Worm (Caenorhabditis elegans): ENCODE data around the gene gcsh-1.

Gene gcsh-1

DNA sequence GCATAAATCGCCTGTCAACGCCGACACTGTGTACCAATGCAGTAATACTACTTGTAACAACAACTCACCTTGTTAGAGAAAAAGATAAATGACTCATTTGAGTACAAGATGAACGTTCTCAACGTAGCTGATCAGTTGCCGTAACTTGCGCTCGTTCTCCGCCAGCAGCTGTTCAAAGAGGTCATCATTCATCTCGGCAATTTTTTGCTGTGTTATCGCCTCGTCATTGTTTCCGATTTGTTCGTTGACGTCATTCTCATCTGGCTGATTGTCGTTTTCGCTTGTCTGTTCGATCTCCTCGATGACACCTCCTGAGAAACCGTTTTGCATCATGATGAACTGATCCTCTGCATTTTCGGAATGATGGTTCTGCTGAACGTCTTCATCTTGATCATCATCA, 11.6 kb downstream of the gcsh-1 start:
- no peak for TF ChIP-seq M03D4.4 (tag; optimal IDR thresholded peaks at IDR 0.05)
- TF ChIP-seq sem-2 (GFP tag; optimal IDR thresholded peaks at IDR 0.05), result no peak
- no peak for TF ChIP-seq zip-8 (tag; optimal IDR thresholded peaks at IDR 0.05)
- TF ChIP-seq nhr-2 (tag; optimal IDR thresholded peaks at IDR 0.05), result peak; percentile 46
- TF ChIP-seq lin-13 (tag; optimal IDR thresholded peaks at IDR 0.05), result peak; percentile 17
- TF ChIP-seq cnd-1 (tag; optimal IDR thresholded peaks at IDR 0.05), result no peak
- peak; percentile 90 for TF ChIP-seq unc-62 (GFP tag; optimal IDR thresholded peaks at IDR 0.05)
- no peak for TF ChIP-seq blmp-1 (tag; optimal IDR thresholded peaks at IDR 0.05)
- TF ChIP-seq hlh-1 (tag; optimal IDR thresholded peaks at IDR 0.05), result peak; percentile 96

DNA sequence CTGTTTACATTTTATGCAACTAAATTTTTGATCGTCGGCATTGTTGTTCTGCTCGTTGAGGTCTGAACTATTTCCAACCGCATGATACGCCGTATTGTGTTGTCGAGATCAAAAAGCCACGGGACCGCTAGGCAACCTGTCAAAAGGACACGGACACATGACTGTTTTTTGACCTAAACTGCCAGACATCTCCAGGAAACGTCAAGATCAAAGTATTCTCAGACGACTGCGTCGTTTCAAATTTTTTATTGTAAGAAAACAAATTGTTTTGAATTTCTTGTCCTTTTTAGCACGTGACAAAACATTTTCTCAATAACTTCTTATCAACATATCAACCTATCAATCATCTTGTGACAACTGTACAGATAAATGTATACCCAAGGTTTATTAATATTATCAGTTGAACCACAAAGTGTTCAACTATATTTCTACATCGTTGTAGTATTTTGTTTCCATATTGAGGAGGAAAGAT, 12.7 kb downstream of the gcsh-1 start:
- no peak for TF ChIP-seq mab-5 (tag; optimal IDR thresholded peaks at IDR 0.05)
- peak; percentile 48 for TF ChIP-seq unc-62 (GFP tag; optimal IDR thresholded peaks at IDR 0.05)

DNA sequence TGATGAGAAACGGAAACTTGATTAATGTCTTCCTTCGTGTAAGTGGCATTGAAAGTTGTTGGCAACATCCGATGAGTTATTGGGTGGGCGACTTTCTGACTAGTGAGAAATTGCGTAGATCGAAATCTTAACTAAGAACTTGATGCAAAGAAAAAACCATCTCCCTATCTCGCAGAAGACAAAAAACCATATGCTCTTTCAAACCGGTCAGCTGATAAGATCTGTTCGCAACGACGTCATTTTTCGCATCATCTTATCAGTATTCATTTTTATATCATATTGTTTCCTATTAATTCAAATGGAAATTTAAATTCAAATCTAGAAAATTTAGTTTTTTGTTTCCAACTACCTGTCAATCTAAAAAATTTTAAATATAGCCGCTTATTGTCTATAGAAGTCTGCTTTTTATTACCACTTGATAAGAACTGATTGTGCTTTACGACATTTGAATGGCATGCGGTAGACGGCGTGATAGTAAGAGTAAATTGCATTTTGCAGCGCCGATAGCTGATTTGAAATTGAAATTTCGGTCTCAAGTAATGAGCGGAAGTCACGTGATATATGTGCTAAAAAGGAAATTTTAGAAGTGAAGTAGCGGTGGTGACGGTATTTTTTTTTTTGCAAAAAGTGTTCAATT, 14.3 kb downstream of the gcsh-1 start:
- TF ChIP-seq blmp-1 (tag; optimal IDR thresholded peaks at IDR 0.05) (no peak), ces-1 (GFP tag; optimal IDR thresholded peaks at IDR 0.05) (no peak), lin-32 (GFP tag; optimal IDR thresholded peaks at IDR 0.05) (no peak), cnd-1 (tag; optimal IDR thresholded peaks at IDR 0.05) (no peak), ceh-83 (GFP tag; optimal IDR thresholded peaks at IDR 0.05) (no peak), unc-39 (tag; optimal IDR thresholded peaks at IDR 0.05) (no peak), lin-13 (tag; optimal IDR thresholded peaks at IDR 0.05) (no peak), elt-3 (tag; optimal IDR thresholded peaks at IDR 0.05) (no peak), zip-8 (tag; optimal IDR thresholded peaks at IDR 0.05) (no peak), sem-2 (GFP tag; optimal IDR thresholded peaks at IDR 0.05) (no peak), pha-4 (tag; optimal IDR thresholded peaks at IDR 0.05) (no peak), bed-3 (GFP tag; optimal IDR thresholded peaks at IDR 0.05) (no peak), mep-1 (tag; optimal IDR thresholded peaks at IDR 0.05) (no peak), drap-1 (GFP tag; optimal IDR thresholded peaks at IDR 0.05) (no peak), unc-62 (GFP tag; optimal IDR thresholded peaks at IDR 0.05) (no peak), nhr-76 (tag; optimal IDR thresholded peaks at IDR 0.05) (no peak), ceh-39 (tag; optimal IDR thresholded peaks at IDR 0.05) (no peak), tbx-8 (GFP tag; optimal IDR thresholded peaks at IDR 0.05) (no peak), flh-1 (GFP tag; optimal IDR thresholded peaks at IDR 0.05) (no peak)

DNA sequence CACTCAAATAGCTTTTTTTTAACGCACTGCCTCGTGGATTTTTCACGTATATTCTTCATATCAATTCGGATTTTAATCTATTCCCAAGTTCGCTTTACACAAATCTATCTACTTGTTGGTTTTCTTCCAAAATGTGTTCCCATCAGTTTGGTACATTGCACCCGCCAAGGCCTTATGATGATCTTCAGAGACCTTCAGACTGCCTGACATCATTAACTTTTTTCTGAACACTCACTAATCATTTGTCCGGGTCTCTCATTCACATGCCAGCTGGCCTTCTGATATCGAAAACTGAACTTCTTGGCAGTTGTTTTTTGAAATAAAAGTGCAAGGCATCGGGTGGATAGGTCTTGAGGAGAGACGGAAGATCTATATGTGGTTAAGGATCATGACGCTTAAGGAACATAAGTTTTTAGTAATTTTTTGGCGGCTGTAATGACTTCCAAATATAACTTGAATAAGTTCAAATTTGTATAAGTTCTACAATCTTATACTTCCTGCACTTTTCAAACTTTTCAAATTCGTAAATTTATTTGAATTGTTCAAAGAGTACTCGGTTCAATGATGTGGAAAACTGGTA, 15.0 kb downstream of the gcsh-1 start:
- TF ChIP-seq lin-13 (tag; optimal IDR thresholded peaks at IDR 0.05) (no peak), mep-1 (tag; optimal IDR thresholded peaks at IDR 0.05) (no peak), cnd-1 (tag; optimal IDR thresholded peaks at IDR 0.05) (no peak), unc-39 (tag; optimal IDR thresholded peaks at IDR 0.05) (no peak), elt-3 (tag; optimal IDR thresholded peaks at IDR 0.05) (no peak), zip-8 (tag; optimal IDR thresholded peaks at IDR 0.05) (no peak), nhr-28 (tag; optimal IDR thresholded peaks at IDR 0.05) (no peak), nhr-12 (tag; optimal IDR thresholded peaks at IDR 0.05) (no peak), ceh-83 (GFP tag; optimal IDR thresholded peaks at IDR 0.05) (no peak)

DNA sequence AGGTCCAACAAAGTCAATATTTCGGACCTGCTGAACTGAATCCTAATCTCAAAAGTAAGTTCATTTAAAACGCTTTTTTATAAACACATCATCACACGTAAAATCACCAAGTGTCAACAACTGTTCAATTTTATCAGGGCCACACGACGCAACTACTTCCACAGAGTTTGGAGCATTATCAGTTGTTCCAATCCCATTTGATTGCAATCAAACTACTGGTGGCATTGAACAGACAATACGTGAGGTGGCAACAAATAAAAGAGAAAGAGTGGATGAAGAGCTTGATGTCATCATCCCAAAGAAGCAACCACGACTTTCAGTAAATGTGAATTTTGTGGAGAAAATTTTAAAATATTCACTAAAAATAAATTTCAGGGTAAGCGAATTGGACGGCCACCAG, 18.3 kb downstream of the gcsh-1 start:
- peak; percentile 49 for TF ChIP-seq hlh-1 (tag; optimal IDR thresholded peaks at IDR 0.05)
- TF ChIP-seq zip-8 (tag; optimal IDR thresholded peaks at IDR 0.05), result no peak
- TF ChIP-seq nhr-237 (tag; optimal IDR thresholded peaks at IDR 0.05), result no peak
- no peak for TF ChIP-seq M03D4.4 (tag; optimal IDR thresholded peaks at IDR 0.05)
- no peak for TF ChIP-seq bed-3 (GFP tag; optimal IDR thresholded peaks at IDR 0.05)

DNA sequence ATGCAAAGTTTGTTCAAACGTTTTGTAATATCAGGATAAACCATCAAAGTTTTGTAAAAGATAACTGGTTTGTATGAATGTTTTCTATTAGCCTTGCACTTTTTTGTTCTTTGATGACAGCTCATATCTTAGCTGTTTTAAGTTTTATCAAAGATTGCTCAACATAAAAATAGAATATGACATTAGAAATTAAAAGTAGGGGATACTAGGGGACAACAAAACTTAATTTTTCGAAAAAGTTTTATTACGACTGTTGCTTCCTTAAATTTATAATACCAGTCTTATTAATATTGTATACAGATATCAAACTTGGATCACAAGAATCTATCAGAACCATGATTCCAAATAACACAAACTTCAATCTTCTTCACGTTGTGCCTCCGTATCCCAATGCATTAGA, 19.1 kb downstream of the gcsh-1 start, which contains the start of gene ztf-14:
Gene ztf-14, plus strand, starts transcription at position 301 of the 400 bp plus-strand sequence.
- TF ChIP-seq elt-3 (tag; optimal IDR thresholded peaks at IDR 0.05), result no peak

DNA sequence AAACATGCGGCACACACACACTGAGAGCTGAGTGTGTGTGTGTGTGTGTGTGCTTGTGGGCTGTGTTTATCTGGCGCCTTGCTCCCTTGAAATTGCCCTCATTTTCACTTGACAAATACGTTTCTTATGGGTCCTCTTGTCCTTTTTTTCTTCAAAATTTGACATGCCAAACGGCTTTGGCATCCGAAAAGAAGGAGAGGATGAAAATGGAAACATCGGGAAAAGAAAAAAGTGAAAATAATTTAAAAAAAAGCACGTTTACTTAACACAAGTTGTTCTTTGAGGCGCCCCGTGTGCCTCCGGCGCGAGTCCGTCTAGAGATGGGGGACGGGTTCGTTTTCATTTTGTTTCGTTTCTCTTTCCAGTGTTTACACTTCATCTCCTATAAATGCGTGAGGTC, 19.8 kb downstream of the gcsh-1 start:
- TF ChIP-seq flh-1 (GFP tag; optimal IDR thresholded peaks at IDR 0.05) (no peak), hlh-1 (tag; optimal IDR thresholded peaks at IDR 0.05) (no peak), lin-32 (GFP tag; optimal IDR thresholded peaks at IDR 0.05) (no peak), tbx-8 (GFP tag; optimal IDR thresholded peaks at IDR 0.05) (no peak), nhr-76 (tag; optimal IDR thresholded peaks at IDR 0.05) (no peak), blmp-1 (tag; optimal IDR thresholded peaks at IDR 0.05) (no peak), lin-13 (tag; optimal IDR thresholded peaks at IDR 0.05) (no peak), nhr-28 (tag; optimal IDR thresholded peaks at IDR 0.05) (no peak), nhr-237 (tag; optimal IDR thresholded peaks at IDR 0.05) (no peak), unc-62 (GFP tag; optimal IDR thresholded peaks at IDR 0.05) (no peak), lsy-2 (tag; optimal IDR thresholded peaks at IDR 0.05) (no peak), ceh-43 (GFP tag; optimal IDR thresholded peaks at IDR 0.05) (no peak), bed-3 (GFP tag; optimal IDR thresholded peaks at IDR 0.05) (no peak), elt-3 (tag; optimal IDR thresholded peaks at IDR 0.05) (no peak), ztf-11 (tag; optimal IDR thresholded peaks at IDR 0.05) (no peak)

Measured in whole organism, mixed stage, embryonic.